Fruit fly (Drosophila melanogaster) whole organism, embryonic: Measurements from ENCODE around the gene goe.

Experiments
- Ada2b ChIP-seq: fragments of 200-800 bp; sonication (Bioruptor generic); IDR thresholded peaks from 2 replicates; pipeline ENCODE4 v1.3.6; 2022; ENCODE audit warnings: missing biosample characterization, missing genetic modification characterization
- Awh ChIP-seq: fragments of 200-800 bp; sonication (Bioruptor generic); IDR thresholded peaks from 2 replicates; pipeline ENCODE4, ENCODE4 v1.3.6; 2022; ENCODE audit warnings: missing biosample characterization, missing genetic modification characterization
- B-H1 ChIP-seq: fragments of 200-800 bp; sonication (Bioruptor generic); IDR thresholded peaks from 3 replicates; pipeline ENCODE4 v1.3.6; 2022; ENCODE audit warnings: missing biosample characterization, missing genetic modification characterization
- BEAF-32 ChIP-seq: fragments of 200-800 bp; sonication (Bioruptor generic); optimal IDR thresholded peaks from 3 replicates; lab custom pipeline; 2017; ENCODE audit warnings: missing biosample characterization, missing genetic modification characterization, mild to moderate bottlenecking, moderate library complexity, missing genetic modification reagents
- Bdp1 ChIP-seq: fragments of 200-800 bp; sonication (Bioruptor generic); optimal IDR thresholded peaks from 3 replicates; lab custom pipeline; 2016; ENCODE audit warnings: missing biosample characterization, missing genetic modification characterization
- CG10147 ChIP-seq: fragments of 200-800 bp; sonication (Bioruptor generic); optimal IDR thresholded peaks from 2 replicates; lab custom pipeline; 2019; ENCODE audit warnings: missing biosample characterization, mild to moderate bottlenecking, missing genetic modification characterization, moderate library complexity
- CG10267 ChIP-seq: fragments of 200-800 bp; sonication (Bioruptor generic); optimal IDR thresholded peaks from 2 replicates; lab custom pipeline; 2018; ENCODE audit warnings: missing biosample characterization, mild to moderate bottlenecking, missing genetic modification characterization, moderate library complexity
- CG11560 ChIP-seq: fragments of 200-800 bp; sonication (Bioruptor generic); IDR thresholded peaks from 3 replicates; pipeline ENCODE4 v1.3.6; 2022; ENCODE audit warnings: missing biosample characterization, missing genetic modification characterization
- CG12104 ChIP-seq: fragments of 200-800 bp; sonication (Bioruptor generic); optimal IDR thresholded peaks from 3 replicates; lab custom pipeline; 2016; ENCODE audit warnings: missing biosample characterization, missing genetic modification characterization
- CG1233 ChIP-seq: fragments of 200-800 bp; sonication (Bioruptor generic); optimal IDR thresholded peaks from 4 replicates; lab custom pipeline; 2018; ENCODE audit warnings: missing biosample characterization, mild to moderate bottlenecking, missing genetic modification characterization
- CG13296 ChIP-seq: fragments of 200-800 bp; sonication (Bioruptor generic); optimal IDR thresholded peaks from 3 replicates; lab custom pipeline; 2018; ENCODE audit warnings: missing biosample characterization, mild to moderate bottlenecking, missing genetic modification characterization
- CG13624 ChIP-seq: fragments of 200-800 bp; sonication (Bioruptor generic); optimal IDR thresholded peaks from 2 replicates; lab custom pipeline; 2016; ENCODE audit warnings: missing biosample characterization, missing genetic modification characterization
- CG13775 ChIP-seq: fragments of 200-800 bp; sonication (Bioruptor generic); optimal IDR thresholded peaks from 3 replicates; lab custom pipeline; 2017; ENCODE audit warnings: missing biosample characterization, mild to moderate bottlenecking, missing genetic modification characterization
- CG14667 ChIP-seq: fragments of 200-800 bp; sonication (Bioruptor generic); IDR thresholded peaks from 2 replicates; pipeline ENCODE4 v1.3.6; 2022; ENCODE audit warnings: missing biosample characterization, missing genetic modification characterization
- CG1529 ChIP-seq: fragments of 200-800 bp; sonication (Bioruptor generic); optimal IDR thresholded peaks from 3 replicates; lab custom pipeline; 2018; ENCODE audit warnings: missing biosample characterization, missing genetic modification characterization
- CG15601 ChIP-seq: fragments of 200-800 bp; sonication (Bioruptor generic); optimal IDR thresholded peaks from 3 replicates; lab custom pipeline; 2019; ENCODE audit warnings: missing biosample characterization, mild to moderate bottlenecking, missing genetic modification characterization, moderate library complexity
- CG17361 ChIP-seq: fragments of 200-800 bp; sonication (Bioruptor generic); IDR thresholded peaks from 3 replicates; pipeline ENCODE4 v1.3.6; 2022; ENCODE audit warnings: missing biosample characterization, missing genetic modification characterization
- CG3407 ChIP-seq: fragments of 200-800 bp; sonication (Bioruptor generic); optimal IDR thresholded peaks from 2 replicates; lab custom pipeline; 2018; ENCODE audit warnings: missing biosample characterization, mild to moderate bottlenecking, missing genetic modification characterization
- CG8281 ChIP-seq: fragments of 200-800 bp; sonication (Bioruptor generic); optimal IDR thresholded peaks from 2 replicates; lab custom pipeline; 2018; ENCODE audit warnings: missing biosample characterization, mild to moderate bottlenecking, missing genetic modification characterization, moderate library complexity
- CG9437 ChIP-seq: fragments of 200-800 bp; sonication (Bioruptor generic); optimal IDR thresholded peaks from 2 replicates; lab custom pipeline; 2018; ENCODE audit warnings: missing biosample characterization, mild to moderate bottlenecking, missing genetic modification characterization
- Dek ChIP-seq: fragments of 200-800 bp; sonication (Bioruptor generic); optimal IDR thresholded peaks from 3 replicates; lab custom pipeline; 2019; ENCODE audit warnings: missing biosample characterization, mild to moderate bottlenecking, missing genetic modification characterization, moderate library complexity
- Dfd ChIP-seq, 2 experiments: fragments of >200 bp; optimal IDR thresholded peaks; 2 replicates each; lab custom pipeline; 2017; ENCODE audit warnings: missing biosample characterization in 2 of 2, missing genetic modification characterization in 2 of 2
- Fer2 ChIP-seq: fragments of 200-800 bp; sonication (Bioruptor generic); optimal IDR thresholded peaks from 2 replicates; lab custom pipeline; 2018; ENCODE audit warnings: missing biosample characterization, mild to moderate bottlenecking, missing genetic modification characterization, moderate library complexity
- GATAe ChIP-seq: fragments of 200-800 bp; sonication (Bioruptor generic); conservative IDR thresholded peaks from 2 replicates; pipeline ENCODE4 v1.3.6; 2022; ENCODE audit warnings: missing biosample characterization, missing genetic modification characterization
- HHEX ChIP-seq: fragments of 200-800 bp; sonication (Bioruptor generic); optimal IDR thresholded peaks from 3 replicates; lab custom pipeline; 2017; ENCODE audit warnings: missing biosample characterization, mild to moderate bottlenecking, missing genetic modification characterization, missing genetic modification reagents
- HLH54F ChIP-seq: fragments of 200-800 bp; sonication (Bioruptor generic); optimal IDR thresholded peaks from 3 replicates; lab custom pipeline; 2016; ENCODE audit warnings: missing biosample characterization, missing genetic modification characterization
- Hand ChIP-seq: fragments of 200-800 bp; sonication (Bioruptor generic); optimal IDR thresholded peaks from 2 replicates; lab custom pipeline; 2017; ENCODE audit warnings: mild to moderate bottlenecking, missing biosample characterization, missing genetic modification reagents, missing genetic modification characterization
- Max ChIP-seq: fragments of 200-800 bp; sonication (Bioruptor generic); optimal IDR thresholded peaks from 2 replicates; lab custom pipeline; 2016; ENCODE audit warnings: missing biosample characterization, mild to moderate bottlenecking, missing genetic modification characterization
- Ssrp ChIP-seq: fragments of 200-800 bp; sonication (Bioruptor generic); optimal IDR thresholded peaks from 2 replicates; lab custom pipeline; 2018; ENCODE audit warnings: missing biosample characterization, mild to moderate bottlenecking, missing genetic modification characterization, moderate library complexity
- Taf1 ChIP-seq: fragments of 200-800 bp; sonication (Bioruptor generic); IDR thresholded peaks from 2 replicates; pipeline ENCODE4 v1.3.6; 2022; ENCODE audit warnings: missing biosample characterization, missing genetic modification characterization
- Xbp1 ChIP-seq: fragments of 200-800 bp; sonication (Bioruptor generic); optimal IDR thresholded peaks from 3 replicates; lab custom pipeline; 2016; ENCODE audit warnings: missing biosample characterization, mild to moderate bottlenecking, missing genetic modification characterization
- YL-1 ChIP-seq: fragments of 200-800 bp; sonication (Bioruptor generic); optimal IDR thresholded peaks from 3 replicates; lab custom pipeline; 2017; ENCODE audit warnings: missing biosample characterization, mild to moderate bottlenecking, missing genetic modification characterization
- ato ChIP-seq: fragments of 200-800 bp; sonication (Bioruptor generic); IDR thresholded peaks from 2 replicates; pipeline ENCODE4 v1.3.6; 2022; ENCODE audit warnings: missing biosample characterization, missing genetic modification characterization; ENCODE audit not compliant: partially characterized antibody
- fd3F ChIP-seq: fragments of 200-800 bp; sonication (Bioruptor generic); optimal IDR thresholded peaks from 2 replicates; lab custom pipeline; 2018; ENCODE audit warnings: missing biosample characterization, mild to moderate bottlenecking, missing genetic modification characterization, moderate library complexity
- gsb-n ChIP-seq: fragments of 200-800 bp; sonication (Bioruptor generic); optimal IDR thresholded peaks from 3 replicates; lab custom pipeline; 2018; ENCODE audit warnings: missing biosample characterization, mild to moderate bottlenecking, missing genetic modification characterization
- lbe ChIP-seq: fragments of 200-800 bp; sonication (Bioruptor generic); optimal IDR thresholded peaks from 2 replicates; lab custom pipeline; 2016; ENCODE audit warnings: missing biosample characterization, mild to moderate bottlenecking, missing genetic modification characterization
- mam ChIP-seq: fragments of 200-800 bp; sonication (Bioruptor generic); optimal IDR thresholded peaks from 3 replicates; lab custom pipeline; 2016; ENCODE audit warnings: missing biosample characterization, missing genetic modification characterization
- nerfin-1 ChIP-seq: fragments of 200-800 bp; sonication (Bioruptor generic); optimal IDR thresholded peaks from 3 replicates; lab custom pipeline; 2019; ENCODE audit warnings: missing biosample characterization, mild to moderate bottlenecking, missing genetic modification characterization, moderate library complexity
- nom ChIP-seq: fragments of 200-800 bp; sonication (Bioruptor generic); optimal IDR thresholded peaks from 2 replicates; lab custom pipeline; 2017; ENCODE audit warnings: missing biosample characterization, missing genetic modification characterization, mild to moderate bottlenecking, moderate library complexity, missing genetic modification reagents
- rib ChIP-seq: fragments of 200-800 bp; sonication (Bioruptor generic); IDR thresholded peaks from 2 replicates; pipeline ENCODE4 v1.3.6; 2022; ENCODE audit warnings: missing biosample characterization, missing genetic modification characterization
- sens ChIP-seq: fragments of 200-800 bp; sonication (Bioruptor generic); peaks from one replicate; lab custom pipeline; 2016; ENCODE audit warnings: missing biosample characterization, missing genetic modification characterization
- tap ChIP-seq: fragments of 200-800 bp; optimal IDR thresholded peaks from 3 replicates; lab custom pipeline; 2019; ENCODE audit warnings: missing biosample characterization, mild to moderate bottlenecking, missing genetic modification characterization, moderate library complexity
- tll ChIP-seq, 2 experiments: fragments of 200-800 bp in 1 of 2; fragments of >200 bp in 1 of 2; sonication (Bioruptor generic) in 1 of 2; optimal IDR thresholded peaks; 2 replicates each; lab custom pipeline; 2017 to 2019; ENCODE audit warnings: missing biosample characterization in 2 of 2, missing genetic modification characterization in 2 of 2, mild to moderate bottlenecking in 1 of 2, moderate library complexity in 1 of 2
- tna ChIP-seq: fragments of 200-800 bp; sonication (Bioruptor generic); IDR thresholded peaks from 2 replicates; pipeline ENCODE4 v1.3.6; 2022; ENCODE audit warnings: missing biosample characterization, missing genetic modification characterization; ENCODE audit not compliant: partially characterized antibody
- toy ChIP-seq: fragments of 200-800 bp; sonication (Bioruptor generic); IDR thresholded peaks from 2 replicates; pipeline ENCODE4 v1.3.6; 2022; ENCODE audit warnings: missing biosample characterization, missing genetic modification characterization
- trh ChIP-seq: fragments of 200-800 bp; sonication (Bioruptor generic); optimal IDR thresholded peaks from 2 replicates; lab custom pipeline; 2016; ENCODE audit warnings: missing biosample characterization, missing genetic modification characterization
- unc-4 ChIP-seq: fragments of 200-800 bp; sonication (Bioruptor generic); IDR thresholded peaks from 2 replicates; pipeline ENCODE4 v1.3.6; 2022; ENCODE audit warnings: missing biosample characterization, missing genetic modification characterization; ENCODE audit not compliant: partially characterized antibody

The goe gene

dm6 chrX:16723203-16724173 is 28.2 kb downstream of the goe start (continued):
- TF ChIP-seq nerfin-1 (tag; lab: Kevin White, UChicago), result peak; percentile 1
- peak; percentile 54 for TF ChIP-seq CG13296 (GFP tag; lab: Kevin White, UChicago)
- TF ChIP-seq Bdp1 (GFP tag; lab: Kevin White, UChicago), result peak; percentile 19
- TF ChIP-seq Fer2 (tag; lab: Kevin White, UChicago), result no peak
- TF ChIP-seq CG17361 (GFP tag; lab: Robert Waterston, UW), result peak; percentile 76; the same call in 2 of the 3 replicates
- peak; percentile 79 for TF ChIP-seq Ssrp (tag; lab: Kevin White, UChicago)
- no peak for TF ChIP-seq YL-1 (GFP tag; lab: Kevin White, UChicago)
- TF ChIP-seq CG10267 (tag; lab: Kevin White, UChicago), result peak; percentile 43
- peak; percentile 64 for TF ChIP-seq HHEX
- TF ChIP-seq Xbp1 (GFP tag; lab: Kevin White, UChicago), result peak; percentile 73
- peak; percentile 76 for TF ChIP-seq Dek (tag; lab: Kevin White, UChicago)
- peak; percentile 56 for TF ChIP-seq Hand (GFP tag; lab: Kevin White, UChicago)
- peak; percentile 90 for TF ChIP-seq nom (GFP tag; lab: Kevin White, UChicago)
- TF ChIP-seq trh (GFP tag; lab: Kevin White, UChicago), result no peak
- TF ChIP-seq CG8281 (tag; lab: Kevin White, UChicago), result peak; percentile 57
- TF ChIP-seq unc-4 (GFP tag; lab: Robert Waterston, UW), result no peak
- TF ChIP-seq CG1233 (GFP tag; lab: Kevin White, UChicago), result peak; percentile 54
- peak; percentile 54 for TF ChIP-seq B-H1 (GFP tag; lab: Robert Waterston, UW)
- TF ChIP-seq HLH54F (GFP tag; lab: Kevin White, UChicago), result no peak
- TF ChIP-seq sens (GFP tag; lab: Kevin White, UChicago), result peak; percentile 96
- peak; percentile 19 for TF ChIP-seq tap (tag; lab: Kevin White, UChicago)
- no peak for TF ChIP-seq CG11560
- no peak for TF ChIP-seq CG13624
- TF ChIP-seq Awh, result peak; percentile 55
- TF ChIP-seq BEAF-32 (GFP tag; lab: Kevin White, UChicago), result no peak
- peak; percentile 43 for TF ChIP-seq CG10147 (GFP tag; lab: Kevin White, UChicago)
- peak; percentile 34 for TF ChIP-seq CG14667 (GFP tag; lab: Robert Waterston, UW)
- TF ChIP-seq CG3407 (GFP tag; lab: Kevin White, UChicago), result peak; percentile 63
- peak; percentile 67 for TF ChIP-seq CG13775
- no peak for TF ChIP-seq tna (GFP tag; lab: Robert Waterston, UW)
- peak; percentile 78 for TF ChIP-seq gsb-n
- 0 out of 2 replicates have a peak, but pooled peaks have one; percentile 13 for TF ChIP-seq rib
- no peak for TF ChIP-seq ato (GFP tag; lab: Robert Waterston, UW)
- peak; percentile 79 for TF ChIP-seq CG15601 (tag; lab: Kevin White, UChicago)
- peak; percentile 73 for TF ChIP-seq CG9437 (GFP tag; lab: Kevin White, UChicago)
- TF ChIP-seq CG12104 (GFP tag; lab: Kevin White, UChicago), result peak; percentile 37
- TF ChIP-seq tll (GFP tag; optimal IDR thresholded peaks at IDR 0.05; lab: Kevin White, UChicago), result no peak
- TF ChIP-seq Dfd (GFP tag; optimal IDR thresholded peaks at IDR 0.05; lab: Kevin White, UChicago), result no peak
- TF ChIP-seq fd3F (GFP tag; lab: Kevin White, UChicago), result no peak
- TF ChIP-seq Ada2b, result peak; percentile 73
- no peak for TF ChIP-seq toy (GFP tag; lab: Robert Waterston, UW)
- TF ChIP-seq GATAe (GFP tag; lab: Robert Waterston, UW), result no peak
- TF ChIP-seq Max (GFP tag; lab: Kevin White, UChicago), result peak; percentile 8
- TF ChIP-seq lbe, result no peak
- peak; percentile 67 for TF ChIP-seq CG1529
- TF ChIP-seq mam (GFP tag; lab: Kevin White, UChicago), result peak; percentile 71
- peak; percentile 30; the same call in 1 of the 2 replicates for TF ChIP-seq Taf1 (GFP tag; lab: Robert Waterston, UW)
